Worm (Caenorhabditis elegans) whole organism, L2 larva: Measurements from ENCODE around the gene clec-7.
A peak's percentile ranks its signal among the peaks of the same experiment; 100 is the strongest.

ENCODE experiments used
- C34F6.9 ChIP-seq: fragments of 150-350 bp; optimal IDR thresholded peaks from 2 replicates; lab custom pipeline; 2014; ENCODE audit warnings: missing biosample characterization, missing genetic modification characterization
- R02D3.7 ChIP-seq: fragments of 150-350 bp; optimal IDR thresholded peaks from 2 replicates; lab custom pipeline; 2014; ENCODE audit warnings: missing biosample characterization, missing genetic modification characterization
- Y55F3AM.14 ChIP-seq: fragments of 200-800 bp; sonication (Bioruptor generic); optimal IDR thresholded peaks from 2 replicates; lab custom pipeline; 2018; ENCODE audit warnings: mild to moderate bottlenecking, missing genetic modification characterization, missing compliant biosample characterization
- alr-1 ChIP-seq: fragments of 150-350 bp; optimal IDR thresholded peaks from 2 replicates; lab custom pipeline; 2014; ENCODE audit warnings: missing biosample characterization, missing genetic modification characterization
- aly-2 ChIP-seq: fragments of 150-350 bp; optimal IDR thresholded peaks from 2 replicates; lab custom pipeline; 2014; ENCODE audit warnings: missing biosample characterization, missing genetic modification characterization
- ama-1 ChIP-seq: fragments of 150-350 bp; optimal IDR thresholded peaks from 2 replicates; lab custom pipeline; 2018; ENCODE audit warnings: inconsistent platforms
- ceh-16 ChIP-seq: fragments of 150-350 bp; optimal IDR thresholded peaks from 2 replicates; lab custom pipeline; 2014; ENCODE audit warnings: missing biosample characterization, missing genetic modification characterization
- crh-2 ChIP-seq: sonication (generic microtip); optimal IDR thresholded peaks from 2 replicates; lab custom pipeline; 2017; ENCODE audit warnings: missing biosample characterization, missing genetic modification characterization
- dmd-4 ChIP-seq: sonication (generic microtip); optimal IDR thresholded peaks from 2 replicates; lab custom pipeline; 2017; ENCODE audit warnings: missing biosample characterization, missing genetic modification characterization
- elt-1 ChIP-seq: fragments of 150-350 bp; optimal IDR thresholded peaks from 2 replicates; lab custom pipeline; 2014; ENCODE audit warnings: missing biosample characterization, missing genetic modification characterization
- elt-3 ChIP-seq: sonication (generic microtip); optimal IDR thresholded peaks from 2 replicates; lab custom pipeline; 2017; ENCODE audit warnings: missing biosample characterization, missing genetic modification characterization
- fos-1 ChIP-seq: fragments of 150-350 bp; optimal IDR thresholded peaks from 2 replicates; lab custom pipeline; 2014; ENCODE audit warnings: missing biosample characterization, missing genetic modification characterization
- gmeb-1 ChIP-seq: fragments of 150-350 bp; optimal IDR thresholded peaks from 2 replicates; lab custom pipeline; 2014; ENCODE audit warnings: missing biosample characterization, missing genetic modification characterization
- lin-11 ChIP-seq: fragments of 150-350 bp; sonication (generic microtip); optimal IDR thresholded peaks from 2 replicates; lab custom pipeline; 2014; ENCODE audit warnings: missing biosample characterization, missing genetic modification characterization, inconsistent platforms, mixed read lengths
- lin-13 ChIP-seq: fragments of 150-350 bp; optimal IDR thresholded peaks from 2 replicates; lab custom pipeline; 2014; ENCODE audit warnings: missing biosample characterization, missing genetic modification reagents, missing genetic modification characterization
- mab-5 ChIP-seq: fragments of 150-350 bp; optimal IDR thresholded peaks from 2 replicates; lab custom pipeline; 2014; ENCODE audit warnings: missing biosample characterization, missing genetic modification characterization
- mbf-1 ChIP-seq: sonication (generic microtip); optimal IDR thresholded peaks from 2 replicates; lab custom pipeline; 2017; ENCODE audit warnings: missing biosample characterization, missing genetic modification characterization
- nhr-10 ChIP-seq: sonication (generic microtip); optimal IDR thresholded peaks from 2 replicates; lab custom pipeline; 2017; ENCODE audit warnings: missing biosample characterization, missing genetic modification characterization
- nhr-129 ChIP-seq: fragments of 150-350 bp; optimal IDR thresholded peaks from 2 replicates; lab custom pipeline; 2014; ENCODE audit warnings: missing biosample characterization, missing genetic modification characterization
- nhr-25 ChIP-seq: fragments of 150-350 bp; sonication (generic microtip); optimal IDR thresholded peaks from 3 replicates; lab custom pipeline; 2014; ENCODE audit warnings: missing biosample characterization, missing genetic modification characterization
- nhr-6 ChIP-seq: fragments of 150-350 bp; optimal IDR thresholded peaks from 2 replicates; lab custom pipeline; 2014; ENCODE audit warnings: missing biosample characterization, missing genetic modification characterization
- peb-1 ChIP-seq: fragments of 150-350 bp; optimal IDR thresholded peaks from 2 replicates; lab custom pipeline; 2014; ENCODE audit warnings: missing biosample characterization, missing genetic modification characterization
- sma-3 ChIP-seq: sonication (generic microtip); optimal IDR thresholded peaks from 2 replicates; lab custom pipeline; 2016; ENCODE audit warnings: missing genetic modification reagents, missing genetic modification characterization, missing compliant biosample characterization
- snpc-4 ChIP-seq: fragments of 150-350 bp; optimal IDR thresholded peaks from 2 replicates; lab custom pipeline; 2014; ENCODE audit warnings: missing biosample characterization, missing genetic modification characterization
- unc-55 ChIP-seq: fragments of 150-350 bp; sonication (generic microtip); optimal IDR thresholded peaks from 3 replicates; lab custom pipeline; 2014; ENCODE audit warnings: missing biosample characterization, missing genetic modification reagents, missing genetic modification characterization
- zag-1 ChIP-seq: fragments of 150-350 bp; optimal IDR thresholded peaks from 2 replicates; lab custom pipeline; 2014; ENCODE audit warnings: missing biosample characterization, missing genetic modification characterization

Gene clec-7

ce11 chrV:7357132-7357531 is 28.9 kb downstream of the clec-7 start, which contains the start of gene C03G6.6:
Gene C03G6.6, plus strand, starts transcription at chrV:7357432.
- TF ChIP-seq alr-1 (tag; lab: Kevin White, UChicago) (no peak), nhr-6 (tag; lab: Kevin White, UChicago) (no peak), nhr-129 (no peak)

DNA sequence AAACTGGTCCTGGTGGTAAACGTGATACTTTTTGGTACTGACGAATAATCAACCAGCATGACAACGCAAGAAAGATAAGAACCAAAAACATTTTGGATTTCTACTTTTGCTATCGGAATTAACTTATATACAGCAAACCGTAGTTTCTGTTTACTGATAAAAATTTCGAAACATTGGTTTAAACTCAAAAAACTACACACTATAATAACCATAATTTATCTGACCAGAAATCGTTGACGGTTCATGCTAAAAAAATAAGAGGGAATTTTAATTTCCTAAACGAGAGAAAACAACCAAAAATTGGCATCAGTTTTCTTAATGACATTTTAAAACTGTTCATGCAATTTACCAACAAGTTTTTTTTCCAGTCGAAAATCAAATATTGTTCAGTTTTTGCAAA is 33.5 kb downstream of the clec-7 start, which contains the start of gene cyp-35A1:
Gene cyp-35A1 (minus strand): TSS at position 101 of the 400 bp plus-strand sequence.
- TF ChIP-seq sma-3 (GFP tag; lab: Kevin White, UChicago), result no peak
- TF ChIP-seq snpc-4 (tag; lab: Kevin White, UChicago), result no peak
- TF ChIP-seq unc-55 (GFP tag; lab: Kevin White, UChicago), result no peak
- TF ChIP-seq Y55F3AM.14 (GFP tag; lab: Kevin White, UChicago), result no peak
- no peak for TF ChIP-seq nhr-25
- no peak for TF ChIP-seq dmd-4 (tag; lab: Kevin White, UChicago)
- no peak for TF ChIP-seq ama-1 (lab: Kevin White, UChicago)
- TF ChIP-seq zag-1 (tag; lab: Kevin White, UChicago), result no peak
- no peak for TF ChIP-seq mab-5 (tag; lab: Kevin White, UChicago)
- no peak for TF ChIP-seq elt-3 (tag; lab: Kevin White, UChicago)
- no peak for TF ChIP-seq crh-2
- no peak for TF ChIP-seq fos-1 (tag; lab: Kevin White, UChicago)
- TF ChIP-seq R02D3.7 (tag; lab: Kevin White, UChicago), result no peak
- no peak for TF ChIP-seq nhr-10 (tag; lab: Kevin White, UChicago)
- TF ChIP-seq aly-2 (tag; lab: Kevin White, UChicago), result no peak
- no peak for TF ChIP-seq C34F6.9 (tag; lab: Kevin White, UChicago)

DNA sequence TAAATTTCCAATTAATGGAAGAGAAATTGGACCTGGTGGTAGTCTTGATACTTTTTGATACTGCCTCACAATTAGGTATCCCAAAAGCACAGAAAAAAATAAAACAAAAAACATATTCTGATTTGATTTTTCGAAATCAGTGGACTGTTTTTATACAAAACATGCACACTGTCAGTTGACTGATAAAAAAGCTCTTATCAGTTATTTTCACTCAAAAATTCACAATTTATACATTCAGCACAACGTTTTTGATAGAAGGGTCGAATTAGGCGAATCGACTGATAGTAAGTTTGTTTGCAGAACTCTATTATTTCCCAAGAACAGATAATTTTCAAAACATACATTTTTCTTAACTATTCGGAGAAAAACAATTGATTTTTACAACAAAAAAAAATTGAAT is 35.9 kb downstream of the clec-7 start, which contains the start of gene cyp-35A2:
Gene cyp-35A2 (minus strand): TSS at position 124 of the 400 bp plus-strand sequence.
- TF ChIP-seq fos-1 (tag; lab: Kevin White, UChicago), result peak; percentile 67
- no peak for TF ChIP-seq dmd-4 (tag; lab: Kevin White, UChicago)
- peak; percentile 27 for TF ChIP-seq gmeb-1 (tag; lab: Kevin White, UChicago)
- TF ChIP-seq, all 48 proteins: peak for 2

ce11 chrV:7364951-7365350 is 36.8 kb downstream of the clec-7 start, which contains the start of gene exc-13:
Gene exc-13, plus strand, starts transcription at chrV:7365251.
- no peak for TF ChIP-seq mbf-1 (tag; lab: Kevin White, UChicago)

DNA sequence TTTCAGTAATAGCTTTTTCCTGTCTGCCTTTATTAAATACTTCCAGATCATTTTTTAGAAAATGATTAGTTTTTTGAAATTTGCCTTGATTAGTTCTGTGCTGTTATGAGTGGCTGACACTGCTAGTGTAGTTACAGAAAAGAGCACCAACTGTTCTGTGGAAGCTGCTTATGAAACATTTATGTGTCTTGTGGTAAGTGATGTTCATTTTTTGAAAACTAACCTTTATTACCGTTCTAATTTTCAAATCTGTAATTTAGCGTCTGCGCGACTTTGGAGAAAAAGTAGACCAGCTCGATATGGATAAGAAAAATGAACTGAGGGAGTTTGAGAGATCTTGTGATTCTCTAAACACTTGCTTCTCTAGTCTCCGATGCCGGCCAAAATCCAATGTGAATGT is 41.4 kb downstream of the clec-7 start, which contains the start of gene srj-14:
Gene srj-14 (plus strand): TSS at position 131 of the 400 bp plus-strand sequence.
- TF ChIP-seq mbf-1 (tag; lab: Kevin White, UChicago) (no peak), elt-1 (tag; lab: Kevin White, UChicago) (no peak), R02D3.7 (tag; lab: Kevin White, UChicago) (no peak), lin-11 (no peak), peb-1 (tag; lab: Kevin White, UChicago) (no peak), snpc-4 (tag; lab: Kevin White, UChicago) (no peak)
- TF ChIP-seq, all 48 proteins: peak for 0

- TF ChIP-seq crh-2, result no peak
- TF ChIP-seq lin-13 (GFP tag; lab: Kevin White, UChicago), result no peak
- TF ChIP-seq ceh-16 (tag; lab: Kevin White, UChicago), result no peak
Observed at ce11 chrV:7374090-7374489, 45.9 kb downstream of the clec-7 start, which contains the start of gene srx-56. Gene srx-56, plus strand, starts transcription at chrV:7374390.

- no peak for TF ChIP-seq nhr-25
- TF ChIP-seq lin-11, result no peak
Observed at ce11 chrV:7379384-7379783, 51.2 kb downstream of the clec-7 start, which contains the start of gene srsx-24. Gene srsx-24, minus strand, starts transcription at chrV:7379484.
